Worm (Caenorhabditis elegans) whole organism, L1 larva: ENCODE results near the gene K03A1.4.
A peak's percentile ranks its signal among the peaks of the same experiment; 100 is the strongest.

Experiments
- C04F5.9 ChIP-seq: sonication (generic microtip); optimal IDR thresholded peaks from 2 replicates; lab custom pipeline; 2016; ENCODE audit warnings: missing genetic modification characterization, missing compliant biosample characterization
- C16A3.4 ChIP-seq: fragments of 150-350 bp; optimal IDR thresholded peaks from 2 replicates; lab custom pipeline; 2014; ENCODE audit warnings: missing biosample characterization, missing genetic modification characterization
- C34B4.2 ChIP-seq: sonication (generic microtip); optimal IDR thresholded peaks from 2 replicates; lab custom pipeline; 2017; ENCODE audit warnings: mild to moderate bottlenecking, missing genetic modification characterization, missing compliant biosample characterization
- ceh-63 ChIP-seq: fragments of 200-800 bp; sonication (Bioruptor generic); optimal IDR thresholded peaks from 2 replicates; lab custom pipeline; 2018; ENCODE audit warnings: mild to moderate bottlenecking, missing genetic modification characterization, missing compliant biosample characterization
- ceh-8 ChIP-seq: fragments of 200-800 bp; sonication (Bioruptor generic); optimal IDR thresholded peaks from 2 replicates; lab custom pipeline; 2018; ENCODE audit warnings: mild to moderate bottlenecking, missing genetic modification characterization, moderate library complexity, missing compliant biosample characterization
- ceh-82 ChIP-seq, 3 experiments: fragments of 150-350 bp in 1 of 3; sonication (generic microtip) in 2 of 3; optimal IDR thresholded peaks; 2 replicates each; lab custom pipeline; 2014 to 2017; ENCODE audit warnings: missing biosample characterization in 3 of 3, missing genetic modification characterization in 3 of 3
- dpl-1 ChIP-seq, 3 experiments: fragments of 150-350 bp in 2 of 3; sonication (generic microtip) in 1 of 3; optimal IDR thresholded peaks; 2 replicates each; lab custom pipeline; 2014 to 2017; ENCODE audit warnings: missing biosample characterization in 3 of 3, missing genetic modification characterization in 3 of 3, missing genetic modification reagents in 3 of 3
- dsc-1 ChIP-seq: sonication (generic microtip); optimal IDR thresholded peaks from 2 replicates; lab custom pipeline; 2016; ENCODE audit warnings: mild to moderate bottlenecking, missing genetic modification characterization, missing compliant biosample characterization
- efl-1 ChIP-seq, 4 experiments: fragments of 150-350 bp; optimal IDR thresholded peaks in 3 of 4; peaks in 1 of 4; 1 replicate in 1 of 4; 2 replicates in 3 of 4; lab custom pipeline; 2014; ENCODE audit warnings: missing biosample characterization in 2 of 4, missing genetic modification characterization in 2 of 4, missing genetic modification reagents in 2 of 4
- egl-13 ChIP-seq: sonication (generic microtip); optimal IDR thresholded peaks from 2 replicates; lab custom pipeline; 2016; ENCODE audit warnings: missing genotype, missing genetic modification reagents, missing genetic modification characterization, missing compliant biosample characterization
- egl-27 ChIP-seq, 2 experiments: fragments of 150-350 bp in 1 of 2; sonication (generic microtip); optimal IDR thresholded peaks; 3 replicates each; lab custom pipeline; 2017 to 2018; ENCODE audit warnings: missing biosample characterization in 2 of 2, missing genetic modification characterization in 2 of 2, missing genetic modification reagents in 2 of 2
- elt-2 ChIP-seq: sonication (generic microtip); optimal IDR thresholded peaks from 2 replicates; lab custom pipeline; 2016; ENCODE audit warnings: missing genetic modification characterization, mild to moderate bottlenecking, inconsistent platforms, missing compliant biosample characterization, missing genetic modification reagents
- elt-3 ChIP-seq, 6 experiments: fragments of 150-350 bp in 1 of 6; sonication (generic microtip); optimal IDR thresholded peaks; 2 replicates each; lab custom pipeline; 2017 to 2018; ENCODE audit warnings: missing biosample characterization in 6 of 6, missing genetic modification characterization in 6 of 6, inconsistent platforms in 1 of 6
- fkh-4 ChIP-seq: sonication (generic microtip); optimal IDR thresholded peaks from 2 replicates; lab custom pipeline; 2016; ENCODE audit warnings: missing compliant biosample characterization, missing genetic modification characterization, borderline replicate concordance
- fkh-8 ChIP-seq: sonication (generic microtip); optimal IDR thresholded peaks from 2 replicates; lab custom pipeline; 2016; ENCODE audit warnings: mild to moderate bottlenecking, missing genetic modification characterization, missing compliant biosample characterization
- fos-1 ChIP-seq: fragments of 150-350 bp; optimal IDR thresholded peaks from 2 replicates; lab custom pipeline; 2014; ENCODE audit warnings: missing biosample characterization, missing genetic modification characterization
- hlh-17 ChIP-seq: fragments of 200-800 bp; sonication (Bioruptor generic); optimal IDR thresholded peaks from 2 replicates; lab custom pipeline; 2018; ENCODE audit warnings: missing genetic modification characterization, mild to moderate bottlenecking, missing compliant biosample characterization, moderate library complexity, borderline replicate concordance
- hlh-4 ChIP-seq: sonication (generic microtip); optimal IDR thresholded peaks from 2 replicates; lab custom pipeline; 2016; ENCODE audit warnings: mild to moderate bottlenecking, missing genetic modification characterization, missing compliant biosample characterization
- irx-1 ChIP-seq: sonication (generic microtip); optimal IDR thresholded peaks from 2 replicates; lab custom pipeline; 2016; ENCODE audit warnings: missing genetic modification characterization, missing compliant biosample characterization
- isw-1 ChIP-seq: fragments of 200-800 bp; sonication (Bioruptor generic); IDR thresholded peaks from 2 replicates; pipeline ENCODE4 v1.3.6; 2022; ENCODE audit warnings: missing genetic modification characterization, missing compliant biosample characterization
- lin-13 ChIP-seq: fragments of 150-350 bp; optimal IDR thresholded peaks from 2 replicates; lab custom pipeline; 2014; ENCODE audit warnings: missing biosample characterization, missing genetic modification reagents, missing genetic modification characterization
- lin-14 ChIP-seq: fragments of 200-800 bp; sonication (Bioruptor generic); optimal IDR thresholded peaks from 2 replicates; lab custom pipeline; 2018; ENCODE audit warnings: mild to moderate bottlenecking, missing genetic modification characterization, moderate library complexity, missing compliant biosample characterization
- lin-15B ChIP-seq: fragments of 150-350 bp; sonication (generic microtip); optimal IDR thresholded peaks from 3 replicates; lab custom pipeline; 2014; ENCODE audit warnings: missing biosample characterization, missing genetic modification characterization
- mab-9 ChIP-seq: fragments of 200-800 bp; sonication (Bioruptor generic); IDR thresholded peaks from 2 replicates; pipeline ENCODE4 v1.3.6; 2022; ENCODE audit warnings: missing genetic modification reagents, missing genetic modification characterization, missing compliant biosample characterization
- nhr-12 ChIP-seq: sonication (generic microtip); optimal IDR thresholded peaks from 2 replicates; lab custom pipeline; 2017; ENCODE audit warnings: missing biosample characterization, missing genetic modification characterization
- nhr-237 ChIP-seq: fragments of 150-350 bp; optimal IDR thresholded peaks from 2 replicates; lab custom pipeline; 2014; ENCODE audit warnings: missing biosample characterization, missing genetic modification characterization
- nhr-77 ChIP-seq: fragments of 150-350 bp; optimal IDR thresholded peaks from 2 replicates; lab custom pipeline; 2014; ENCODE audit warnings: missing biosample characterization, missing genetic modification characterization
- nhr-85 ChIP-seq: sonication (generic microtip); peaks from one replicate; lab custom pipeline; 2016; ENCODE audit warnings: missing genetic modification characterization, inconsistent platforms, missing compliant biosample characterization
- pag-3 ChIP-seq: sonication (generic microtip); optimal IDR thresholded peaks from 2 replicates; lab custom pipeline; 2017; ENCODE audit warnings: missing genetic modification characterization, mild to moderate bottlenecking, missing compliant biosample characterization, antibody characterized with exemption, borderline replicate concordance; ENCODE audit not compliant: insufficient read depth
- pax-3 ChIP-seq: fragments of 200-800 bp; sonication (Bioruptor generic); optimal IDR thresholded peaks from 2 replicates; lab custom pipeline; 2018; ENCODE audit warnings: mild to moderate bottlenecking, missing genetic modification characterization, moderate library complexity, missing compliant biosample characterization
- skn-1 ChIP-seq: fragments of 150-350 bp; optimal IDR thresholded peaks from 2 replicates; lab custom pipeline; 2014; ENCODE audit warnings: missing biosample characterization, missing genetic modification characterization
- snpc-4 ChIP-seq: fragments of 150-350 bp; optimal IDR thresholded peaks from 2 replicates; lab custom pipeline; 2014; ENCODE audit warnings: missing biosample characterization, missing genetic modification characterization
- snu-23 ChIP-seq: sonication (generic microtip); optimal IDR thresholded peaks from 2 replicates; lab custom pipeline; 2016; ENCODE audit warnings: missing genetic modification characterization, missing compliant biosample characterization
- sox-4 ChIP-seq: sonication (generic microtip); optimal IDR thresholded peaks from 2 replicates; lab custom pipeline; 2016; ENCODE audit warnings: missing genetic modification characterization, missing compliant biosample characterization
- swsn-7 ChIP-seq: sonication (generic microtip); optimal IDR thresholded peaks from 2 replicates; lab custom pipeline; 2016; ENCODE audit warnings: missing genetic modification characterization, missing compliant biosample characterization
- tbx-2 ChIP-seq: sonication (generic microtip); optimal IDR thresholded peaks from 2 replicates; lab custom pipeline; 2016; ENCODE audit warnings: missing genetic modification characterization, missing compliant biosample characterization
- unc-130 ChIP-seq: fragments of 150-350 bp; optimal IDR thresholded peaks from 2 replicates; lab custom pipeline; 2017; ENCODE audit warnings: missing biosample characterization, missing genetic modification characterization, inconsistent platforms
- unc-86 ChIP-seq: sonication (generic microtip); optimal IDR thresholded peaks from 2 replicates; lab custom pipeline; 2016; ENCODE audit warnings: missing genetic modification characterization, missing compliant biosample characterization
- zip-4 ChIP-seq: fragments of 200-800 bp; sonication (Bioruptor generic); optimal IDR thresholded peaks from 2 replicates; lab custom pipeline; 2018; ENCODE audit warnings: mild to moderate bottlenecking, missing genetic modification characterization, moderate library complexity, missing compliant biosample characterization
- ztf-4 ChIP-seq: fragments of 150-350 bp; optimal IDR thresholded peaks from 2 replicates; lab custom pipeline; 2014; ENCODE audit warnings: missing biosample characterization, missing genetic modification characterization

The K03A1.4 gene

DNA sequence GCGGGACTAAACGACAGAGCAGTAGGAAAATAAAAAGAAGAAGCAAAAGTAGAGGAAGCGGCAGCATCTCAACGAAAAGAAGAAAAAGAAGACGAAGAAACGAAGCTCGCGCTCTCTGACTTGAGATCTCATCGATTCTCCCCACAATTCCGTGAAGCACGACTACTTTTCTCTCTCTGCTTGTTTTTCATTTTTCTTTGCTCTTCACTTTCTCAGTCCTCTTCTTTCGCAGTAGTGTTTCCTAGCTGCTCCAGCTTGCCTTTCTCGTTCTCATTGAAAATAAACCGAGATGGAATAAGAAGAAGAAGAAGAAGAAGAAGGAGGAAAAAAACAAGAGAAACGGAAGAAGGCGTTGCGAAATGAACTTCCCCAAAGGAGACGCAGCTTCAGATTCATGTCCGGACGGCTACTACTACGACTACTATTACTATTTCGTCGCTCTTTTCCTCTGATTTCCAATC is 13.8 kb downstream of the K03A1.4 start (continued):
- TF ChIP-seq fos-1 (tag; lab: Kevin White, UChicago) (peak; percentile 7), C04F5.9 (tag; lab: Kevin White, UChicago) (no peak)

DNA sequence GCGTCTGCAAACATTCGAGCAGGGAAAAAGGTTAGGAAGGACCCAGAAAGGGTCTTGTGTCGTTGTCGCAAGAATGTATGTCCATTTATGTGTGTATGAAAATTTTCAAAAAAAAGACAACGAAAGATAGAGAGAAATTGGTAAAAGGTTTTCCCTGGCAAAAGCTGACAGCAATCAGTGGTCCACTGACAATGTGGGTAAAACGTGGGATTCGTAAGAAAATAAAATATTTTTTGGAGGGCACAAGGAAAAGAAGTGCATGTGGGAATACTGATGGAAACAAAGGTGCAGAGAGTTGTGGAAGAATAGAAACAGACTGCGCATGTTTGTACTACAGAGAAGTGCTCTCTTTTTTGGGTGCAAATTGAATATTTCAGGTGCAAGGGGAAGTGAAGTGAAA is 15.4 kb downstream of the K03A1.4 start:
- TF ChIP-seq mab-9 (no peak), swsn-7 (tag; lab: Kevin White, UChicago) (no peak), snu-23 (GFP tag; lab: Kevin White, UChicago) (no peak), nhr-85 (tag; lab: Kevin White, UChicago) (no peak), efl-1 (optimal IDR thresholded peaks at IDR 0.05; lab: Kevin White, UChicago) (no peak), efl-1 (GFP tag; optimal IDR thresholded peaks at IDR 0.05 in 1 of 2; lab: Kevin White, UChicago) (no peak), dpl-1 (GFP tag; optimal IDR thresholded peaks at IDR 0.05; lab: Kevin White, UChicago) (no peak), dsc-1 (tag; lab: Kevin White, UChicago) (no peak), ceh-8 (GFP tag; lab: Kevin White, UChicago) (no peak), snpc-4 (no peak), lin-13 (GFP tag; lab: Kevin White, UChicago) (no peak), elt-2 (tag; lab: Kevin White, UChicago) (no peak), nhr-12 (tag; lab: Kevin White, UChicago) (no peak)

DNA sequence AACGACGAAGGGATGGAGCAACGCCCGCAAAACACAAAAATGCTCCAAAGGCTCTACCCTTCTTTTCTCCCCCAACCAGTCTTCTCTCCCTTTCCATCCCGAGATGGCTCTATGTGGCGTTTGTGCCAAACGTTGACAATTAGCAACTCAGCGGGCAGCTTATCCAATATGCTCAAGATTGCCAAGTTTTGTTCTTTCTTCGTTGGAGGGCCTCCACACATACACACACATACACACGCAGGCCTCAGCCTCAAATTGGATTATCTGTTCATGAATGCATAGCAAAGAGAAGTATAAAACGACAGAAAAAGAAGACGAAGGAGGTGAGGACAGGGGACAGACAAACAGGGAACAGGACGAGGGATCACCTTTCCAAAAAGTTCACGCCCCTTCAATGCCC is 17.2 kb downstream of the K03A1.4 start:
- no peak for TF ChIP-seq fkh-8 (tag; lab: Kevin White, UChicago)
- no peak for TF ChIP-seq skn-1 (tag; lab: Kevin White, UChicago)
- TF ChIP-seq egl-13 (tag; lab: Kevin White, UChicago) = no peak
- peak in 1 of 3 experiments; percentile 12 for TF ChIP-seq ceh-82 (tag; optimal IDR thresholded peaks at IDR 0.05; lab: Kevin White, UChicago)
- TF ChIP-seq nhr-85 (tag; lab: Kevin White, UChicago) = no peak
- peak; percentile 27 for TF ChIP-seq ceh-8 (GFP tag; lab: Kevin White, UChicago)
- no peak for TF ChIP-seq lin-15B (tag; lab: Kevin White, UChicago)
- peak; percentile 74 for TF ChIP-seq lin-14 (GFP tag; lab: Kevin White, UChicago)

DNA sequence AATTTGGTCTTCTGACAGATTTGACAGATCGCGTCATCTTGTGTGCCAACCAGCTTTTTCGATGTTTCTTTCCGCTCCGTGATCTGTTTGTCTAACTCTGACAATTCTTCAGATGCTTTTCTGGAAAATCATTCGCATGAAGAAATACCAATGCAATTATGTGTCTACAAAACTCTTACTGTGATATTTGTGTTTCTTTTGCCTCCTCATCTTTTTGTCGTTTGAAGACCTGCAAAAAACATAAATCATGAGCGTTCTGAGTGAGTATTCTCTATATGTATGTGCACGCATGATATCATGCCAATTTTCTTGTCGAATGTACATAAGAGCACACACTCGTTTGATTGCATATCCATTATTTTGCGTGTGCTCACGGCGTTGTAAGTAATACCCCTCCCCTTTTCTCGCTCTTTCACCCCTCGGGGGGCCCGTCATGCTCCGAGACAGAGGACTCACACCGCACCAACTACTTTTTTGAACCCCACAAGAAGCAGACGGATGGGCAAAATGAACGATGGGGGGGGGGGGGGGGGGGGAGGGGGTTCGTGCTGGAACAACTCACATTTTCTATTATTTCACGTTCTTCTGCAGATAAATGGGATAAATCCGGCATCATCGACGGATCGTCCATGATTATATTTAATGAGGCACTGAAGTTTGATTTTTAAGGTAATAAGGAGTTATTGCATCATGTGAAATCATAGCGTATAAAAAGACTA is 18.7 kb downstream of the K03A1.4 start, which contains the start of gene unc-10:
unc-10 (minus strand) TSS at position 652 of the 719 bp plus-strand sequence.
- TF ChIP-seq isw-1 (GFP tag; lab: Robert Waterston, UW) = no peak
- no peak for TF ChIP-seq nhr-237 (tag; lab: Kevin White, UChicago)
- TF ChIP-seq irx-1 (tag; lab: Kevin White, UChicago) = no peak
- no peak for TF ChIP-seq hlh-4 (tag; lab: Kevin White, UChicago)
- TF ChIP-seq ztf-4 (tag; lab: Kevin White, UChicago) = no peak
- no peak for TF ChIP-seq fkh-4 (tag; lab: Kevin White, UChicago)
- TF ChIP-seq pag-3 (tag; lab: Kevin White, UChicago) = no peak
- TF ChIP-seq unc-86 (tag; lab: Kevin White, UChicago) = no peak
- TF ChIP-seq egl-27 (tag; optimal IDR thresholded peaks at IDR 0.05; lab: Kevin White, UChicago) = no peak
- TF ChIP-seq ceh-8 (GFP tag; lab: Kevin White, UChicago) = no peak
- TF ChIP-seq pax-3 (tag; lab: Kevin White, UChicago) = no peak
- TF ChIP-seq nhr-12 (tag; lab: Kevin White, UChicago) = no peak

DNA sequence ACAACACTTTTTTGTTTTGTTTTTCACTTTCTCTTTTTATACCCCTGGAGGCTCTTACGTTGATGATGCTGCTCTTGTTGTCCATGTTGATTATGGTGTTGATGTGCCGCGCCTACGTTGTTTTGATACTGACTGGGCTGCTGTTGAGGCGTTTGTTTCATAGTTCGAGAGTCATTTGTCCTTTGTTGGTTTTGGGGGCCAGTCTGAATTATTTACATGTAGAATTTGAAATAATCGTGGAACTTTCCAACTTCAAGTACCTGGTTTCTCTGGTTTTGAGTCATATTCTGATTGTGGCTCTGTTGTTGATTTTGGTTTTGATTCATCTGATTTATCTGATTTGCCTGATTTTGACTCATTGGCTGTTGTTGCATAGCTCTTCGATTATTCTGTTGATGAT is 20.5 kb downstream of the K03A1.4 start:
- TF ChIP-seq hlh-17 (GFP tag; lab: Kevin White, UChicago) (no peak), lin-14 (GFP tag; lab: Kevin White, UChicago) (no peak), mab-9 (no peak), lin-15B (tag; lab: Kevin White, UChicago) (no peak), C16A3.4 (tag; lab: Kevin White, UChicago) (no peak), sox-4 (tag; lab: Kevin White, UChicago) (no peak), tbx-2 (tag; lab: Kevin White, UChicago) (no peak), zip-4 (GFP tag; lab: Kevin White, UChicago) (no peak), irx-1 (tag; lab: Kevin White, UChicago) (no peak), nhr-77 (no peak), C34B4.2 (tag; lab: Kevin White, UChicago) (no peak), ceh-63 (GFP tag; lab: Kevin White, UChicago) (no peak), ztf-4 (tag; lab: Kevin White, UChicago) (no peak), skn-1 (tag; lab: Kevin White, UChicago) (no peak), nhr-12 (tag; lab: Kevin White, UChicago) (no peak), unc-130 (tag; lab: Kevin White, UChicago) (no peak), elt-3 (tag; optimal IDR thresholded peaks at IDR 0.05; lab: Kevin White, UChicago) (no peak)
